Worm (Caenorhabditis elegans) whole organism, L4/young adult: Measurements from ENCODE around the gene phy-4.

Experiments
- dao-5 ChIP-seq: sonication (generic microtip); optimal IDR thresholded peaks from 2 replicates; lab custom pipeline; 2016; ENCODE audit warnings: missing genotype, missing genetic modification characterization, moderate library complexity, missing compliant biosample characterization
- him-1 ChIP-seq: sonication (generic microtip); optimal IDR thresholded peaks from 2 replicates; lab custom pipeline; 2016; ENCODE audit warnings: missing genotype, missing genetic modification reagents, missing genetic modification characterization, missing compliant biosample characterization

DNA sequence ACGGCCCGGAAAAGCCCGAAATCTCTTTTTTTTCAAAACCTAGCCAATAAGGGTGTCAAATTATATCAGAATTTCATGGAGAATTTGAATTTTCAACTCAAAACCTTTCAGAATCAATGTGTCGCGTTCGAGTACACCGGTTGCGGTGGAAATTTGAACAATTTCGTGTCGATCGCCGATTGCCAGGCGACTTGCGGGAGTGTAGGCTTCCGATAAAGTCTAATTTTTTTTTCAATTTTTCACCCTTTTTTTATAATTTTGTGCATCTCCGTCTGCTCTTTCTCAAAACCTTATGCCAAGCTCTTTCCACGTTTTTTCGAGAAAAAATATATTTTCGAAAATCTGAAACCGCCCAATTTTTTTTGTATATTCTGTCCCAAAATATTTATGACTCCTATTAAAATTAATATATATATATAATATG is 6.1 kb upstream of the phy-4 start:
- no peak for TF ChIP-seq dao-5 (tag; lab: Kevin White, UChicago)
- TF ChIP-seq him-1 (tag; lab: Kevin White, UChicago) = no peak
